Fruit fly (Drosophila melanogaster) whole organism, embryonic: ENCODE results near the gene Spn28B.

Experiments used
- Ada2b ChIP-seq: fragments of 200-800 bp; sonication (Bioruptor generic); IDR thresholded peaks from 2 replicates; pipeline ENCODE4 v1.3.6; 2022; ENCODE audit warnings: missing biosample characterization, missing genetic modification characterization
- Aef1 ChIP-seq: fragments of 200-800 bp; sonication (Bioruptor generic); IDR thresholded peaks from 3 replicates; pipeline ENCODE4 v1.3.6; 2022; ENCODE audit warnings: missing biosample characterization, missing genetic modification characterization
- Bgb ChIP-seq: fragments of 200-800 bp; sonication (Bioruptor generic); IDR thresholded peaks from 2 replicates; pipeline ENCODE4 v1.3.6; 2022; ENCODE audit warnings: missing biosample characterization, missing genetic modification characterization; ENCODE audit not compliant: partially characterized antibody
- Blimp-1 ChIP-seq: fragments of 200-800 bp; sonication (Bioruptor generic); optimal IDR thresholded peaks from 3 replicates; lab custom pipeline; 2018; ENCODE audit warnings: missing biosample characterization, missing genetic modification characterization, mild to moderate bottlenecking, moderate library complexity, missing genetic modification reagents
- CG10959 ChIP-seq: fragments of 200-800 bp; sonication (Bioruptor generic); IDR thresholded peaks from 2 replicates; pipeline ENCODE4 v1.3.6; 2022; ENCODE audit warnings: missing biosample characterization, missing genetic modification characterization
- CG11398 ChIP-seq: fragments of 200-800 bp; sonication (Bioruptor generic); optimal IDR thresholded peaks from 2 replicates; lab custom pipeline; 2016; ENCODE audit warnings: missing biosample characterization, missing genetic modification characterization
- CG15269 ChIP-seq: fragments of 200-800 bp; sonication (Bioruptor generic); optimal IDR thresholded peaks from 2 replicates; lab custom pipeline; 2018; ENCODE audit warnings: missing biosample characterization, mild to moderate bottlenecking, missing genetic modification characterization, moderate library complexity
- CG17359 ChIP-seq: fragments of 200-800 bp; sonication (Bioruptor generic); optimal IDR thresholded peaks from 3 replicates; lab custom pipeline; 2018; ENCODE audit warnings: missing biosample characterization, mild to moderate bottlenecking, missing genetic modification characterization, moderate library complexity
- CG17829 ChIP-seq: fragments of 200-800 bp; optimal IDR thresholded peaks from 2 replicates; lab custom pipeline; 2019; ENCODE audit warnings: missing biosample characterization, mild to moderate bottlenecking, missing genetic modification characterization, moderate library complexity
- CG2678 ChIP-seq: fragments of 200-800 bp; sonication (Bioruptor generic); optimal IDR thresholded peaks from 3 replicates; lab custom pipeline; 2019; ENCODE audit warnings: missing biosample characterization, mild to moderate bottlenecking, missing genetic modification characterization, moderate library complexity
- CG2712 ChIP-seq: fragments of 200-800 bp; optimal IDR thresholded peaks from 3 replicates; lab custom pipeline; 2019; ENCODE audit warnings: missing biosample characterization, mild to moderate bottlenecking, missing genetic modification characterization, moderate library complexity
- CG2889 ChIP-seq: fragments of 200-800 bp; sonication (Bioruptor generic); IDR thresholded peaks from 3 replicates; pipeline ENCODE4 v1.3.6; 2022; ENCODE audit warnings: missing biosample characterization, missing genetic modification characterization
- CG30403 ChIP-seq: fragments of 200-800 bp; sonication (Bioruptor generic); optimal IDR thresholded peaks from 3 replicates; lab custom pipeline; 2016; ENCODE audit warnings: missing biosample characterization, missing genetic modification characterization
- CG30431 ChIP-seq: fragments of 200-800 bp; sonication (Bioruptor generic); optimal IDR thresholded peaks from 2 replicates; lab custom pipeline; 2017; ENCODE audit warnings: missing biosample characterization, missing genetic modification characterization
- CG4282 ChIP-seq: fragments of 200-800 bp; sonication (Bioruptor generic); optimal IDR thresholded peaks from 2 replicates; lab custom pipeline; 2016; ENCODE audit warnings: missing biosample characterization, missing genetic modification characterization
- CG6791 ChIP-seq: fragments of 200-800 bp; sonication (Bioruptor generic); IDR thresholded peaks from 3 replicates; pipeline ENCODE4 v1.3.6; 2022; ENCODE audit warnings: missing biosample characterization, missing genetic modification characterization; ENCODE audit not compliant: partially characterized antibody
- CkIIα-i1 ChIP-seq: fragments of 200-800 bp; sonication (Bioruptor generic); IDR thresholded peaks from 2 replicates; pipeline ENCODE4 v1.3.6; 2022; ENCODE audit warnings: missing biosample characterization, missing genetic modification characterization
- Dbx ChIP-seq: fragments of 200-800 bp; sonication (Bioruptor generic); IDR thresholded peaks from 3 replicates; pipeline ENCODE4 v1.3.6; 2022; ENCODE audit warnings: missing biosample characterization, missing genetic modification characterization
- Deaf1 ChIP-seq: fragments of 200-800 bp; optimal IDR thresholded peaks from 3 replicates; lab custom pipeline; 2019; ENCODE audit warnings: missing biosample characterization, mild to moderate bottlenecking, missing genetic modification characterization, moderate library complexity
- Ets97D ChIP-seq: fragments of 200-800 bp; sonication (Bioruptor generic); optimal IDR thresholded peaks from 3 replicates; lab custom pipeline; 2016; ENCODE audit warnings: missing biosample characterization, missing genetic modification characterization
- HLH3B ChIP-seq: fragments of 200-800 bp; sonication (Bioruptor generic); IDR thresholded peaks from 2 replicates; pipeline ENCODE4 v1.3.6; 2022; ENCODE audit warnings: missing biosample characterization, missing genetic modification characterization
- HLHmδ ChIP-seq: fragments of 200-800 bp; sonication (Bioruptor generic); optimal IDR thresholded peaks from 2 replicates; lab custom pipeline; 2018; ENCODE audit warnings: missing biosample characterization, mild to moderate bottlenecking, missing genetic modification characterization, moderate library complexity
- Max ChIP-seq: fragments of 200-800 bp; sonication (Bioruptor generic); optimal IDR thresholded peaks from 2 replicates; lab custom pipeline; 2016; ENCODE audit warnings: missing biosample characterization, mild to moderate bottlenecking, missing genetic modification characterization
- Mrtf ChIP-seq: fragments of 200-800 bp; sonication (Bioruptor generic); IDR thresholded peaks from 3 replicates; pipeline ENCODE4 v1.3.6; 2022; ENCODE audit warnings: missing biosample characterization, missing genetic modification characterization
- Opbp ChIP-seq: fragments of 200-800 bp; sonication (Bioruptor generic); IDR thresholded peaks from 3 replicates; pipeline ENCODE4 v1.3.6; 2022; ENCODE audit warnings: missing biosample characterization, missing genetic modification characterization; ENCODE audit not compliant: partially characterized antibody
- Pdp1 ChIP-seq, 2 experiments: fragments of 200-800 bp; sonication (Bioruptor generic); optimal IDR thresholded peaks; 3 replicates each; lab custom pipeline; 2016; ENCODE audit warnings: missing biosample characterization in 2 of 2, missing genetic modification characterization in 2 of 2, mild to moderate bottlenecking in 1 of 2, moderate library complexity in 1 of 2
- Ptx1 ChIP-seq: fragments of 200-800 bp; sonication (Bioruptor generic); IDR thresholded peaks from 2 replicates; pipeline ENCODE4 v1.3.6; 2022; ENCODE audit warnings: missing biosample characterization, missing genetic modification characterization
- Six4 ChIP-seq: fragments of 200-800 bp; sonication (Bioruptor generic); optimal IDR thresholded peaks from 2 replicates; lab custom pipeline; 2016; ENCODE audit warnings: missing biosample characterization, missing genetic modification characterization
- Sox100B ChIP-seq: fragments of 200-800 bp; sonication (Bioruptor generic); optimal IDR thresholded peaks from 3 replicates; lab custom pipeline; 2018; ENCODE audit warnings: missing biosample characterization, mild to moderate bottlenecking, missing genetic modification characterization
- TFAM ChIP-seq: fragments of 200-800 bp; sonication (Bioruptor generic); optimal IDR thresholded peaks from 2 replicates; lab custom pipeline; 2017; ENCODE audit warnings: missing biosample characterization, missing genetic modification characterization, inconsistent platforms
- Taf1 ChIP-seq: fragments of 200-800 bp; sonication (Bioruptor generic); IDR thresholded peaks from 2 replicates; pipeline ENCODE4 v1.3.6; 2022; ENCODE audit warnings: missing biosample characterization, missing genetic modification characterization
- Trl ChIP-seq, 3 experiments: fragments of >200 bp in 2 of 3; fragments of 200-800 bp in 1 of 3; sonication (Bioruptor generic) in 1 of 3; optimal IDR thresholded peaks; 2 replicates in 1 of 3; 3 replicates in 2 of 3; lab custom pipeline; 2016 to 2017; ENCODE audit warnings: missing biosample characterization in 1 of 3, missing genetic modification characterization in 1 of 3
- corto ChIP-seq: fragments of 200-800 bp; sonication (Bioruptor generic); optimal IDR thresholded peaks from 2 replicates; lab custom pipeline; 2016; ENCODE audit warnings: missing biosample characterization, mild to moderate bottlenecking, missing genetic modification characterization, moderate library complexity
- cwo ChIP-seq: fragments of 200-800 bp; sonication (Bioruptor generic); optimal IDR thresholded peaks from 3 replicates; lab custom pipeline; 2017; ENCODE audit warnings: missing biosample characterization, missing genetic modification characterization, mild to moderate bottlenecking, moderate library complexity, missing genetic modification reagents
- dmrt99B ChIP-seq: fragments of 200-800 bp; sonication (Bioruptor generic); optimal IDR thresholded peaks from 2 replicates; lab custom pipeline; 2018; ENCODE audit warnings: missing biosample characterization, mild to moderate bottlenecking, missing genetic modification characterization, moderate library complexity
- dpn ChIP-seq, 2 experiments: fragments of 200-800 bp; sonication (Bioruptor generic); optimal IDR thresholded peaks; 3 replicates each; lab custom pipeline; 2016; ENCODE audit warnings: missing biosample characterization in 2 of 2, missing genetic modification characterization in 2 of 2
- ems ChIP-seq: fragments of 200-800 bp; sonication (Bioruptor generic); optimal IDR thresholded peaks from 3 replicates; lab custom pipeline; 2016; ENCODE audit warnings: missing biosample characterization, missing genetic modification characterization
- exex ChIP-seq: fragments of 200-800 bp; sonication (Bioruptor generic); optimal IDR thresholded peaks from 4 replicates; lab custom pipeline; 2018; ENCODE audit warnings: missing biosample characterization, mild to moderate bottlenecking, missing genetic modification characterization, moderate library complexity
- hb ChIP-seq: fragments of 200-800 bp; sonication (Bioruptor generic); IDR thresholded peaks from 3 replicates; pipeline ENCODE4 v1.3.6; 2022; ENCODE audit warnings: missing biosample characterization, missing genetic modification characterization; ENCODE audit not compliant: partially characterized antibody
- jumu ChIP-seq: fragments of 200-800 bp; sonication (Bioruptor generic); optimal IDR thresholded peaks from 3 replicates; lab custom pipeline; 2016; ENCODE audit warnings: missing biosample characterization, missing genetic modification characterization
- lab ChIP-seq: fragments of 200-800 bp; sonication (Bioruptor generic); optimal IDR thresholded peaks from 3 replicates; lab custom pipeline; 2017; ENCODE audit warnings: missing biosample characterization, missing genetic modification characterization, mild to moderate bottlenecking, moderate library complexity, missing genetic modification reagents
- lola ChIP-seq, 3 experiments: fragments of >200 bp in 2 of 3; fragments of 200-800 bp in 1 of 3; sonication (Bioruptor generic) in 1 of 3; optimal IDR thresholded peaks; 2 replicates each; lab custom pipeline; 2017 to 2019; ENCODE audit warnings: missing biosample characterization in 3 of 3, missing genetic modification characterization in 3 of 3, mild to moderate bottlenecking in 1 of 3, moderate library complexity in 1 of 3
- odd ChIP-seq: fragments of 200-800 bp; sonication (Bioruptor generic); optimal IDR thresholded peaks from 2 replicates; lab custom pipeline; 2017; ENCODE audit warnings: missing biosample characterization, mild to moderate bottlenecking, missing genetic modification characterization
- phol ChIP-seq: fragments of 200-800 bp; sonication (Bioruptor generic); optimal IDR thresholded peaks from 3 replicates; lab custom pipeline; 2018; ENCODE audit warnings: missing biosample characterization, mild to moderate bottlenecking, missing genetic modification characterization, moderate library complexity
- row ChIP-seq: fragments of 200-800 bp; sonication (Bioruptor generic); IDR thresholded peaks from 3 replicates; pipeline ENCODE4 v1.3.6; 2022; ENCODE audit warnings: missing biosample characterization, missing genetic modification characterization
- sima ChIP-seq: fragments of 200-800 bp; sonication (Bioruptor generic); optimal IDR thresholded peaks from 2 replicates; lab custom pipeline; 2016; ENCODE audit warnings: missing biosample characterization, missing genetic modification characterization
- sisA ChIP-seq: fragments of 200-800 bp; sonication (Bioruptor generic); IDR thresholded peaks from 2 replicates; pipeline ENCODE4 v1.3.6; 2022; ENCODE audit warnings: missing biosample characterization, missing genetic modification characterization
- sna ChIP-seq: fragments of 200-800 bp; sonication (Bioruptor generic); IDR thresholded peaks from 2 replicates; pipeline ENCODE4 v1.3.6; 2022; ENCODE audit warnings: missing biosample characterization, missing genetic modification characterization; ENCODE audit not compliant: partially characterized antibody
- ttk ChIP-seq: fragments of 200-800 bp; sonication (Bioruptor generic); IDR thresholded peaks from 2 replicates; pipeline ENCODE4 v2.1.2; 2022; ENCODE audit warnings: missing biosample characterization, missing genetic modification characterization

The Spn28B gene

dm6 chr2L:7544267-7544670, 37.5 kb upstream of the Spn28B start (continued):
- TF ChIP-seq Taf1 (GFP tag; lab: Robert Waterston, UW) (no peak), CG6791 (GFP tag; lab: Robert Waterston, UW) (peak; percentile 23; the same call in 1 of the 3 replicates), ems (GFP tag; lab: Kevin White, UChicago) (no peak), CG2889 (GFP tag; lab: Robert Waterston, UW) (no peak), HLHmδ (peak; percentile 43), hb (GFP tag; lab: Robert Waterston, UW) (no peak), CG17359 (peak; percentile 10), CG2678 (tag; lab: Kevin White, UChicago) (peak; percentile 26), TFAM (no peak), Bgb (GFP tag; lab: Robert Waterston, UW) (peak; percentile 23; the same call in 1 of the 2 replicates), dmrt99B (tag; lab: Kevin White, UChicago) (peak; percentile 19), CG2712 (peak; percentile 27), sna (GFP tag; lab: Robert Waterston, UW) (no peak), CG30403 (GFP tag; lab: Kevin White, UChicago) (no peak), sisA (no peak), corto (GFP tag; lab: Kevin White, UChicago) (no peak), Mrtf (GFP tag; lab: Robert Waterston, UW) (no peak), CG15269 (tag; lab: Kevin White, UChicago) (no peak), lab (GFP tag; lab: Kevin White, UChicago) (peak; percentile 15), CkIIα-i1 (no peak), Ada2b (GFP tag; lab: Robert Waterston, UW) (peak; percentile 21; the same call in 1 of the 2 replicates), exex (tag; lab: Kevin White, UChicago) (no peak), CG10959 (GFP tag; lab: Robert Waterston, UW) (no peak), Sox100B (GFP tag; lab: Kevin White, UChicago) (no peak), CG17829 (tag; lab: Kevin White, UChicago) (peak; percentile 37), sima (GFP tag; lab: Kevin White, UChicago) (no peak), jumu (peak; percentile 19), Aef1 (GFP tag; lab: Robert Waterston, UW) (no peak), Blimp-1 (GFP tag; lab: Kevin White, UChicago) (peak; percentile 18), cwo (GFP tag; lab: Kevin White, UChicago) (peak; percentile 4), Dbx (peak; percentile 25; the same call in 1 of the 3 replicates), phol (tag; lab: Kevin White, UChicago) (peak; percentile 31), Trl (optimal IDR thresholded peaks at IDR 0.05; lab: Kevin White, UChicago) (no peak), Trl (GFP tag; optimal IDR thresholded peaks at IDR 0.05; lab: Kevin White, UChicago) (peak; percentile 34), Six4 (GFP tag; lab: Kevin White, UChicago) (no peak), lola (GFP tag; optimal IDR thresholded peaks at IDR 0.05; lab: Kevin White, UChicago) (no peak), Max (GFP tag; lab: Kevin White, UChicago) (peak; percentile 21), CG11398 (peak; percentile 25), odd (GFP tag; lab: Kevin White, UChicago) (peak; percentile 6), ttk (GFP tag; lab: Robert Waterston, UW) (peak; percentile 43; the same call in 1 of the 2 replicates), row (GFP tag; lab: Robert Waterston, UW) (peak; percentile 25; the same call in 2 of the 3 replicates), Deaf1 (tag; lab: Kevin White, UChicago) (peak; percentile 30), dpn (GFP tag; optimal IDR thresholded peaks at IDR 0.05; lab: Kevin White, UChicago) (no peak), Ptx1 (GFP tag; lab: Robert Waterston, UW) (0 out of 2 replicates have a peak, but pooled peaks have one; percentile 30), CG30431 (GFP tag; lab: Kevin White, UChicago) (peak; percentile 11), CG4282 (GFP tag; lab: Kevin White, UChicago) (peak; percentile 37), Ets97D (peak; percentile 5), Pdp1 (GFP tag; optimal IDR thresholded peaks at IDR 0.05; lab: Kevin White, UChicago) (peak; percentile 6 to 20), Opbp (GFP tag; lab: Robert Waterston, UW) (no peak; the same call in 2 of the 3 replicates), HLH3B (GFP tag; lab: Robert Waterston, UW) (peak; percentile 35; the same call in 1 of the 2 replicates)
